Worm (Caenorhabditis elegans) whole organism, L4/young adult: ENCODE measurements around the gene ZK856.14.

Experiments used
- W03F9.2 ChIP-seq: fragments of 150-350 bp; optimal IDR thresholded peaks from 2 replicates; lab custom pipeline; 2014; ENCODE audit warnings: missing biosample characterization, missing genetic modification characterization
- him-1 ChIP-seq: sonication (generic microtip); optimal IDR thresholded peaks from 2 replicates; lab custom pipeline; 2016; ENCODE audit warnings: missing genotype, missing genetic modification reagents, missing genetic modification characterization, missing compliant biosample characterization

DNA sequence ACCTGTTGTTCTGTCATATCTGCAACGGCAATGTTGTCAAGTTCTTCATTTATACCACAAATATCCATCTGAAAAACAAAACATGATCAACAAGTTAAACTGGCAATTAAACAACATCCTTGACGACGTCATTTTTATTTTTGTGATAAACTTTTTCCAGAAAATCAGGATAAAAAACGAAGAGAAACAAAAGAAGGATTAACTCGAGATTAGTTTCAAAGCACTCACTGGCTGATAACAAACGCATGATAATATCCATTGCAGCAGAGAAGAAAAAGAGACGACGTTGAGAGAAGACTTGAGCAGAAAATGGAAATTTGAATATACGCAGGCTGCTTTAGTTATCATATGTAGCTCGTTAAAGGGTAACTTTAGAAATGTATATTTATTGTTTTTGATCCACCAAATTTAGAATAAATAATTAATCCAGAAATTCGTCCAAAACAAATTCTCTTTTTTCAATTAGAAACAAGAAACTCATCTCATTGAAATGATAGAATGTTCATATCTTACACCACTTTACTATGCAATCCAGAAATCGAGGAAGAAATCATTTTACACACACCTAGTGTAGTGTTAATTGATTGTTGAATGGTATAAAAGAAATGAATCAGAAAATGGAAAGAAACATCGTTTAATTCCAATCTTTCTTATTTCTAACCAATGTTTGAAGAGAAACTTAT, 24.4 kb downstream of the ZK856.14 start, which contains the start of the genes C12D8.21 and col-148:
- no peak for TF ChIP-seq W03F9.2 (tag; lab: Kevin White, UChicago)
- TF ChIP-seq him-1 (tag; lab: Kevin White, UChicago), result no peak
